Worm (Caenorhabditis elegans): Measurements from ENCODE around the gene best-17.

DNA sequence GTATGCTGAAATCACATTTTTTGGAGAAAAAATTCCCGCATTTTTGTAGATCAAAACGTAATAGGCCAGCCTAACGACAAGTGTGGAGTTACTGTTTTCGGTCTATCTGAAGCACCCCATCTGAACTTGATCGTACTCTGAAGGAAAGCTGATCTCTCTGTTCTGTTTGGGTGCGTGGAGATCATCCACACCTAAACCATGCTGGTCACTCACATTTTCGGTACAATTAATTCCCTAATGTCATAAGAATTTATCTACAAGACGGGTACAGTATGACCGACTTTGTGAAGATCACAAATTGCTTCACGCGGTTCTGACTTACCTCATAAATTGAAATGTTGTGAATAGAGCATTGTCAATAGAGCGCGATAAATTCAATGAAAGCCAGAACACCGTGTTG is 40.5 kb upstream of the best-17 start:
- TF ChIP-seq lsy-2 (tag; optimal IDR thresholded peaks at IDR 0.05), result no peak
- no peak for TF ChIP-seq lin-39 (tag; optimal IDR thresholded peaks at IDR 0.05)
- no peak for TF ChIP-seq Y55F3AM.14 (GFP tag; optimal IDR thresholded peaks at IDR 0.05)
- TF ChIP-seq ztf-11 (tag; optimal IDR thresholded peaks at IDR 0.05), result no peak

All from whole organism, L2 larva.